Worm (Caenorhabditis elegans) whole organism, young adult: ENCODE data around the gene cyp-13A3.

Experiments used
- B0035.1 ChIP-seq: sonication (generic microtip); optimal IDR thresholded peaks from 2 replicates; lab custom pipeline; 2016; ENCODE audit warnings: missing genetic modification characterization, mild to moderate bottlenecking, missing compliant biosample characterization, missing genotype, missing genetic modification reagents
- B0261.1 ChIP-seq: sonication (generic microtip); optimal IDR thresholded peaks from 2 replicates; lab custom pipeline; 2016; ENCODE audit warnings: mild to moderate bottlenecking, missing genetic modification characterization, moderate library complexity, missing compliant biosample characterization
- B0336.3 ChIP-seq: fragments of 200-800 bp; sonication (Bioruptor generic); IDR thresholded peaks from 2 replicates; pipeline ENCODE4 v1.3.6; 2022; ENCODE audit warnings: missing genetic modification characterization, missing compliant biosample characterization
- C06A6.2 ChIP-seq: fragments of 200-800 bp; sonication (Bioruptor generic); conservative IDR thresholded peaks from 2 replicates; pipeline ENCODE4 v1.3.6; 2022; ENCODE audit warnings: missing genetic modification characterization, missing compliant biosample characterization
- D2030.7 ChIP-seq: fragments of 200-800 bp; sonication (Bioruptor generic); IDR thresholded peaks from 2 replicates; pipeline ENCODE4 v1.3.6; 2022; ENCODE audit warnings: missing genetic modification reagents, missing genetic modification characterization, missing compliant biosample characterization
- F10E7.11 ChIP-seq: sonication (generic microtip); optimal IDR thresholded peaks from 2 replicates; lab custom pipeline; 2017; ENCODE audit warnings: mild to moderate bottlenecking, missing genetic modification characterization, moderate library complexity, missing compliant biosample characterization
- F39B2.1 ChIP-seq: fragments of 200-800 bp; sonication (Bioruptor generic); IDR thresholded peaks from 2 replicates; pipeline ENCODE4 v1.3.6; 2022; ENCODE audit warnings: missing genetic modification reagents, missing genetic modification characterization, missing compliant biosample characterization
- K12H6.12 ChIP-seq: fragments of 200-800 bp; sonication (Bioruptor generic); optimal IDR thresholded peaks from 2 replicates; lab custom pipeline; 2018; ENCODE audit warnings: mild to moderate bottlenecking, missing genetic modification characterization, missing compliant biosample characterization
- T07F8.4 ChIP-seq: sonication (generic microtip); optimal IDR thresholded peaks from 2 replicates; lab custom pipeline; 2016; ENCODE audit warnings: mild to moderate bottlenecking, missing genetic modification characterization, moderate library complexity, missing compliant biosample characterization
- Y53F4B.3 ChIP-seq: fragments of 200-800 bp; sonication (Bioruptor generic); IDR thresholded peaks from 2 replicates; pipeline ENCODE4 v1.3.6; 2022; ENCODE audit warnings: missing genetic modification reagents, missing genetic modification characterization, missing compliant biosample characterization
- Y53G8AR.9 ChIP-seq: fragments of 200-800 bp; sonication (Bioruptor generic); conservative IDR thresholded peaks from 2 replicates; pipeline ENCODE4 v1.3.6; 2022; ENCODE audit warnings: missing genetic modification reagents, missing genetic modification characterization, missing compliant biosample characterization
- Y95B8A.8 ChIP-seq: fragments of 200-800 bp; sonication (Bioruptor generic); IDR thresholded peaks from 2 replicates; pipeline ENCODE4 v1.3.6; 2022; ENCODE audit warnings: missing genetic modification reagents, missing genetic modification characterization, missing compliant biosample characterization
- ama-1 ChIP-seq, 3 experiments: fragments of 150-350 bp in 1 of 3; sonication (generic microtip) in 2 of 3; optimal IDR thresholded peaks; 2 replicates each; lab custom pipeline; 2014 to 2018; ENCODE audit warnings: missing biosample characterization in 2 of 3, missing genetic modification characterization in 2 of 3, missing genetic modification reagents in 2 of 3
- aptf-2 ChIP-seq: fragments of 200-800 bp; sonication (Bioruptor generic); conservative IDR thresholded peaks from 2 replicates; pipeline ENCODE4 v1.3.6; 2022; ENCODE audit warnings: missing genetic modification reagents, missing genetic modification characterization, missing compliant biosample characterization
- aptf-3 ChIP-seq: fragments of 200-800 bp; sonication (Bioruptor generic); IDR thresholded peaks from 2 replicates; pipeline ENCODE4 v1.3.6; 2022; ENCODE audit warnings: missing genetic modification characterization, missing compliant biosample characterization
- athp-1 ChIP-seq: sonication (generic microtip); optimal IDR thresholded peaks from 2 replicates; lab custom pipeline; 2017; ENCODE audit warnings: mild to moderate bottlenecking, missing genetic modification characterization, missing compliant biosample characterization
- cebp-1 ChIP-seq, 2 experiments: fragments of 200-800 bp in 1 of 2; sonication (Bioruptor generic) in 1 of 2; sonication (generic microtip) in 1 of 2; IDR thresholded peaks in 1 of 2; optimal IDR thresholded peaks in 1 of 2; 2 replicates each; pipeline versions ENCODE4 v1.3.6 to Lab custom; 2017 to 2022; ENCODE audit warnings: missing compliant biosample characterization in 2 of 2, missing genetic modification characterization in 2 of 2, mild to moderate bottlenecking in 1 of 2, missing genetic modification reagents in 1 of 2, moderate library complexity in 1 of 2
- ceh-40 ChIP-seq: fragments of 200-800 bp; sonication (Bioruptor generic); IDR thresholded peaks from 2 replicates; pipeline ENCODE4 v1.3.6; 2022; ENCODE audit warnings: missing genetic modification characterization, missing compliant biosample characterization
- ceh-91 ChIP-seq: fragments of 200-800 bp; sonication (Bioruptor generic); IDR thresholded peaks from 2 replicates; pipeline ENCODE4 v1.3.6; 2022; ENCODE audit warnings: missing genetic modification reagents, missing genetic modification characterization, missing compliant biosample characterization
- die-1 ChIP-seq: sonication (generic microtip); optimal IDR thresholded peaks from 2 replicates; lab custom pipeline; 2016; ENCODE audit warnings: missing genotype, mild to moderate bottlenecking, missing genetic modification characterization, missing compliant biosample characterization
- dpff-1 ChIP-seq: sonication (generic microtip); optimal IDR thresholded peaks from 2 replicates; lab custom pipeline; 2017; ENCODE audit warnings: mild to moderate bottlenecking, missing genetic modification characterization, missing compliant biosample characterization
- ets-4 ChIP-seq: fragments of 200-800 bp; sonication (Bioruptor generic); optimal IDR thresholded peaks from 2 replicates; lab custom pipeline; 2018; ENCODE audit warnings: mild to moderate bottlenecking, missing genetic modification characterization, missing compliant biosample characterization
- gei-17 ChIP-seq: fragments of 200-800 bp; sonication (Bioruptor generic); optimal IDR thresholded peaks from 2 replicates; lab custom pipeline; 2018; ENCODE audit warnings: mild to moderate bottlenecking, missing genetic modification characterization, missing compliant biosample characterization
- let-526 ChIP-seq: fragments of 200-800 bp; sonication (Bioruptor generic); IDR thresholded peaks from 2 replicates; pipeline ENCODE4 v1.3.6; 2022; ENCODE audit warnings: missing genetic modification reagents, missing genetic modification characterization, missing compliant biosample characterization
- lin-26 ChIP-seq: fragments of 200-800 bp; sonication (Bioruptor generic); IDR thresholded peaks from 2 replicates; pipeline ENCODE4 v1.3.6; 2022; ENCODE audit warnings: missing genetic modification reagents, missing genetic modification characterization, missing compliant biosample characterization
- lin-35 ChIP-seq, 3 experiments: fragments of 150-350 bp in 2 of 3; sonication (generic microtip) in 1 of 3; optimal IDR thresholded peaks; 2 replicates each; lab custom pipeline; 2014 to 2018; ENCODE audit warnings: missing biosample characterization in 3 of 3, missing genetic modification characterization in 3 of 3, missing genetic modification reagents in 3 of 3
- lsl-1 ChIP-seq: fragments of 200-800 bp; sonication (Bioruptor generic); optimal IDR thresholded peaks from 2 replicates; lab custom pipeline; 2018; ENCODE audit warnings: mild to moderate bottlenecking, missing genetic modification characterization, moderate library complexity, missing compliant biosample characterization
- madf-3 ChIP-seq: fragments of 200-800 bp; sonication (Bioruptor generic); IDR thresholded peaks from 2 replicates; pipeline ENCODE4 v1.3.6; 2022; ENCODE audit warnings: missing genetic modification reagents, missing genetic modification characterization, missing compliant biosample characterization
- madf-8 ChIP-seq: fragments of 200-800 bp; sonication (Bioruptor generic); conservative IDR thresholded peaks from 2 replicates; pipeline ENCODE4 v1.3.6; 2022; ENCODE audit warnings: missing genetic modification reagents, missing genetic modification characterization, missing compliant biosample characterization
- mel-28 ChIP-seq: sonication (generic microtip); optimal IDR thresholded peaks from 2 replicates; lab custom pipeline; 2016; ENCODE audit warnings: borderline replicate concordance, mild to moderate bottlenecking, missing genetic modification characterization, missing compliant biosample characterization
- nfya-1 ChIP-seq: sonication (generic microtip); optimal IDR thresholded peaks from 2 replicates; lab custom pipeline; 2017; ENCODE audit warnings: antibody characterized with exemption, missing compliant biosample characterization, missing genetic modification characterization, borderline replicate concordance; ENCODE audit not compliant: insufficient read depth
- nhr-120 ChIP-seq: fragments of 200-800 bp; sonication (Bioruptor generic); IDR thresholded peaks from 2 replicates; pipeline ENCODE4 v1.3.6; 2022; ENCODE audit warnings: missing genetic modification characterization, missing compliant biosample characterization
- nhr-80 ChIP-seq: sonication (generic microtip); optimal IDR thresholded peaks from 2 replicates; lab custom pipeline; 2016; ENCODE audit warnings: missing genetic modification characterization, missing compliant biosample characterization
- snpc-1.1 ChIP-seq: sonication (generic microtip); optimal IDR thresholded peaks from 2 replicates; lab custom pipeline; 2017; ENCODE audit warnings: missing genetic modification characterization, mild to moderate bottlenecking, missing compliant biosample characterization, antibody characterized with exemption, moderate library complexity, missing genotype, missing genetic modification reagents; ENCODE audit not compliant: insufficient read depth
- snpc-3.4 ChIP-seq: sonication (generic microtip); optimal IDR thresholded peaks from 2 replicates; lab custom pipeline; 2017; ENCODE audit warnings: missing genetic modification characterization, mild to moderate bottlenecking, missing compliant biosample characterization, antibody characterized with exemption, moderate library complexity, missing genotype, missing genetic modification reagents
- snpc-4 ChIP-seq, 5 experiments: fragments of 150-350 bp in 1 of 5; sonication (generic microtip) in 4 of 5; optimal IDR thresholded peaks; 2 replicates each; lab custom pipeline; 2014 to 2018; ENCODE audit warnings: missing genetic modification characterization in 5 of 5, missing biosample characterization in 3 of 5, antibody characterized with exemption in 2 of 5, mild to moderate bottlenecking in 2 of 5, missing compliant biosample characterization in 2 of 5, missing genotype in 2 of 5, moderate library complexity in 2 of 5, missing genetic modification reagents in 1 of 5
- zfh-2 ChIP-seq: fragments of 200-800 bp; sonication (Bioruptor generic); conservative IDR thresholded peaks from 2 replicates; pipeline ENCODE4 v1.3.6; 2022; ENCODE audit warnings: missing genetic modification reagents, missing genetic modification characterization, missing compliant biosample characterization
- ztf-3 ChIP-seq: fragments of 200-800 bp; sonication (Bioruptor generic); optimal IDR thresholded peaks from 2 replicates; lab custom pipeline; 2018; ENCODE audit warnings: mild to moderate bottlenecking, missing genetic modification characterization, missing compliant biosample characterization

Gene cyp-13A3

ce11 chrII:9829108-9829507, 36.0 kb upstream of the cyp-13A3 start, which contains the start of gene ZK938.1:
TSS of gene ZK938.1 (plus strand) at chrII:9829408.
- TF ChIP-seq nhr-80 (tag; lab: Kevin White, UChicago) (no peak), ceh-91 (GFP tag; lab: Robert Waterston, UW) (no peak), athp-1 (tag; lab: Kevin White, UChicago) (no peak), die-1 (tag; lab: Kevin White, UChicago) (no peak), F39B2.1 (no peak), D2030.7 (GFP tag; lab: Robert Waterston, UW) (no peak), zfh-2 (no peak), ztf-3 (GFP tag; lab: Kevin White, UChicago) (no peak), K12H6.12 (tag; lab: Kevin White, UChicago) (no peak), Y53F4B.3 (GFP tag; lab: Robert Waterston, UW) (no peak), gei-17 (no peak), snpc-4 (GFP tag; optimal IDR thresholded peaks at IDR 0.05; lab: Kevin White, UChicago) (no peak), snpc-4 (tag; optimal IDR thresholded peaks at IDR 0.05; lab: Kevin White, UChicago) (no peak)

ce11 chrII:9828502-9828901, 35.4 kb upstream of the cyp-13A3 start:
- TF ChIP-seq dpff-1 (no peak), B0336.3 (GFP tag; lab: Robert Waterston, UW) (no peak), madf-3 (GFP tag; lab: Robert Waterston, UW) (no peak), nhr-120 (GFP tag; lab: Robert Waterston, UW) (no peak), B0035.1 (tag; lab: Kevin White, UChicago) (no peak), ceh-40 (GFP tag; lab: Robert Waterston, UW) (no peak), F10E7.11 (tag; lab: Kevin White, UChicago) (no peak), Y53G8AR.9 (GFP tag; lab: Robert Waterston, UW) (no peak), aptf-2 (GFP tag; lab: Robert Waterston, UW) (no peak), lin-26 (GFP tag; lab: Robert Waterston, UW) (no peak), F39B2.1 (no peak), Y95B8A.8 (GFP tag; lab: Robert Waterston, UW) (no peak), lsl-1 (GFP tag; lab: Kevin White, UChicago) (no peak), K12H6.12 (tag; lab: Kevin White, UChicago) (no peak), lin-35 (GFP tag; optimal IDR thresholded peaks at IDR 0.05; lab: Kevin White, UChicago) (no peak), T07F8.4 (tag; lab: Kevin White, UChicago) (no peak), ama-1 (optimal IDR thresholded peaks at IDR 0.05; lab: Kevin White, UChicago) (no peak), ama-1 (GFP tag; optimal IDR thresholded peaks at IDR 0.05; lab: Kevin White, UChicago) (no peak), madf-8 (no peak), mel-28 (tag; lab: Kevin White, UChicago) (no peak)
- TF ChIP-seq, all 124 proteins: peak for 0

ce11 chrII:9827852-9828251, 34.8 kb upstream of the cyp-13A3 start, which contains the start of gene eyg-1:
TSS of gene eyg-1 (minus strand) at chrII:9827952.
- TF ChIP-seq cebp-1 (GFP tag; IDR thresholded peaks at IDR 0.05; lab: Robert Waterston, UW) (no peak), cebp-1 (tag; optimal IDR thresholded peaks at IDR 0.05; lab: Kevin White, UChicago) (no peak), snpc-1.1 (tag; lab: Kevin White, UChicago) (no peak), C06A6.2 (no peak), ets-4 (GFP tag; lab: Kevin White, UChicago) (no peak), athp-1 (tag; lab: Kevin White, UChicago) (no peak), B0261.1 (tag; lab: Kevin White, UChicago) (no peak), nfya-1 (tag; lab: Kevin White, UChicago) (no peak), aptf-3 (GFP tag; lab: Robert Waterston, UW) (no peak), let-526 (GFP tag; lab: Robert Waterston, UW) (no peak), snpc-3.4 (tag; lab: Kevin White, UChicago) (no peak), B0336.3 (GFP tag; lab: Robert Waterston, UW) (no peak)
- TF ChIP-seq, all 124 proteins: peak for 0
